Fruit fly (Drosophila melanogaster): ENCODE data around the gene sturkopf.

Gene sturkopf

DNA sequence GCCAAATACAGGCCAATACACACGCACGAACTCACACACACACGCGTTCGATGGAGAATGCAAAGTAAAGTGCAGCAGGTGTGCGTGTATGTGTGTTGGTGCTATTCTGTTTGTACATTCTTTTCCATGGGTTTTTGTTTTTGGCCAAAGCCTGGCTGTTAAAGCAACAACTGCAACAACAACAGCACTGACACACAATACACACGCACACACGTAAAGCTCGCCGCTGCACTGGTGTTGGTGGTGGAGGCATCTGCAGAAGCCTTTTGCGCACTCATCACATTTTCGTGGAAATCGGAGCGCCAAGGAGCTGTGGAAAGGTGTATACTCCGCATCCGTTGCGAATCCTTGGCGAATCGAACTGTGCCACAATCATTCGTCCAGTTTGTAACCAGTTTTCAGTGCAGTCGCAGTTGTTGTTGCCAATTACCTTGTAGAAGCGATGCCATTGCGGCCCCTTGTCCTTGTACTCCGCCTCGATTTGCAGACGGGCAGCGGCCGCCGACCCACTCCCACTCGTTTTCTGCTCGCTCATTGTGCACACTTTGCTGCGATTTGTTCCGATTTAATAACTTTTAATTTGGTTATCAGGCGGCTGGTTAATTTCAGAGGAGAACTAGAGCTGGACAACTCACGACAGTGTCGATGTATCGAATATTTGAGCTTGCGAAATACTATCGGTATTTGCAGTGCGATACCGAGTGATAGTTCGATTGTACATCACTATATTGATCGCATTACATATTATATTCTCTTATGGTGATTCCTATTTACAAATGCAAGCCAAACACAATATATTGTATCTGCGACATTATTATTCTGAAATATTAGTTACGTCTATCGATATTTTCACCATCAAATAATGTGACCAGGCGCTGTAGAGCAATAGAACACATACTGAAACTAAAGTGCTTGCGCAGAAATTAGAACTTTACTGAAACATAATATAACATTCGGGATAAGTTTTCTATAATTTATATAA lies 37.1 kb upstream of the sturkopf start (continued):
- TF ChIP-seq unpg (GFP tag; optimal IDR thresholded peaks at IDR 0.05): no peak
- peak; percentile 17 for TF ChIP-seq Fer3 (tag; optimal IDR thresholded peaks at IDR 0.05)
- TF ChIP-seq CG9932 (GFP tag; IDR thresholded peaks at IDR 0.05): peak; percentile 81
- TF ChIP-seq inv (GFP tag; IDR thresholded peaks at IDR 0.05; ENCODE audit: partially characterized antibody): peak; percentile 99
- TF ChIP-seq nerfin-1 (tag; optimal IDR thresholded peaks at IDR 0.05): peak; percentile 15
- TF ChIP-seq CG17802 (tag; optimal IDR thresholded peaks at IDR 0.05): no peak
- peak; percentile 57 for TF ChIP-seq CG3847 (GFP tag; IDR thresholded peaks at IDR 0.05)
- peak; percentile 77 for TF ChIP-seq stwl (tag; optimal IDR thresholded peaks at IDR 0.05)
- peak; percentile 48 for TF ChIP-seq CG11504 (tag; optimal IDR thresholded peaks at IDR 0.05)
- TF ChIP-seq tna (GFP tag; IDR thresholded peaks at IDR 0.05; ENCODE audit: partially characterized antibody): peak; percentile 94
- peak; percentile 98 for TF ChIP-seq Bgb (GFP tag; IDR thresholded peaks at IDR 0.05; ENCODE audit: partially characterized antibody)
- TF ChIP-seq D19A (tag; optimal IDR thresholded peaks at IDR 0.05): peak; percentile 34
- TF ChIP-seq CG10267 (tag; optimal IDR thresholded peaks at IDR 0.05): peak; percentile 55
- TF ChIP-seq CG9797 (GFP tag; optimal IDR thresholded peaks at IDR 0.05): peak; percentile 49
- TF ChIP-seq btn (GFP tag; optimal IDR thresholded peaks at IDR 0.05): no peak
- TF ChIP-seq prd (optimal IDR thresholded peaks at IDR 0.05): no peak
- peak; percentile 37; the same call in 2 of the 3 replicates for TF ChIP-seq prd (GFP tag; IDR thresholded peaks at IDR 0.05)
- TF ChIP-seq danr (GFP tag; IDR thresholded peaks at IDR 0.05): no peak
- TF ChIP-seq scrt (GFP tag; optimal IDR thresholded peaks at IDR 0.05): peak; percentile 15
- peak; percentile 98 for TF ChIP-seq BEAF-32 (GFP tag; optimal IDR thresholded peaks at IDR 0.05)
- TF ChIP-seq hb (GFP tag; IDR thresholded peaks at IDR 0.05; ENCODE audit: partially characterized antibody): peak; percentile 98
- TF ChIP-seq zen (tag; optimal IDR thresholded peaks at IDR 0.05): peak; percentile 13
- TF ChIP-seq fu2 (GFP tag; optimal IDR thresholded peaks at IDR 0.05): no peak
- TF ChIP-seq CG1602 (GFP tag; optimal IDR thresholded peaks at IDR 0.05): peak; percentile 40
- TF ChIP-seq H2.0 (GFP tag; IDR thresholded peaks at IDR 0.05): 0 out of 2 replicates have a peak, but pooled peaks have one; percentile 12
- peak; percentile 30 for TF ChIP-seq sd (tag; optimal IDR thresholded peaks at IDR 0.05)
- TF ChIP-seq Dip2 (GFP tag; IDR thresholded peaks at IDR 0.05): no peak
- peak; percentile 49 for TF ChIP-seq Lhr (GFP tag; optimal IDR thresholded peaks at IDR 0.05)
- no peak for TF ChIP-seq p53 (GFP tag; optimal IDR thresholded peaks at IDR 0.05)
- TF ChIP-seq Meics (GFP tag; optimal IDR thresholded peaks at IDR 0.05): peak; percentile 41
- peak; percentile 44 for TF ChIP-seq mam (GFP tag; optimal IDR thresholded peaks at IDR 0.05)
- peak; percentile 13 for TF ChIP-seq fd96Cb (tag; optimal IDR thresholded peaks at IDR 0.05)
- peak in 1 of 2 experiments; percentile 94 for TF ChIP-seq insv (GFP tag; optimal IDR thresholded peaks at IDR 0.05)
- TF ChIP-seq CG5953 (GFP tag; IDR thresholded peaks at IDR 0.05): no peak
- TF ChIP-seq gce (GFP tag; IDR thresholded peaks at IDR 0.05): no peak
- TF ChIP-seq E2f2 (GFP tag; IDR thresholded peaks at IDR 0.05): peak; percentile 16; the same call in 1 of the 2 replicates
- TF ChIP-seq NC2α (GFP tag; optimal IDR thresholded peaks at IDR 0.05): no peak
- peak; percentile 57 for TF ChIP-seq CG17829 (tag; optimal IDR thresholded peaks at IDR 0.05)
- peak; percentile 40 for TF ChIP-seq jumu (GFP tag; optimal IDR thresholded peaks at IDR 0.05)
- peak; percentile 38 for TF ChIP-seq zfh2 (GFP tag; optimal IDR thresholded peaks at IDR 0.05)
- no peak for TF ChIP-seq wor (GFP tag; IDR thresholded peaks at IDR 0.05)
- peak; percentile 44 for TF ChIP-seq shn (GFP tag; optimal IDR thresholded peaks at IDR 0.05)
- peak; percentile 33 for TF ChIP-seq CG8944 (GFP tag; optimal IDR thresholded peaks at IDR 0.05)
- TF ChIP-seq CG18476 (GFP tag; optimal IDR thresholded peaks at IDR 0.05): no peak
- peak; percentile 4 for TF ChIP-seq cato (GFP tag; optimal IDR thresholded peaks at IDR 0.05; ENCODE audit: borderline replicate concordance)
- TF ChIP-seq CG11560 (tag; IDR thresholded peaks at IDR 0.05): peak; percentile 97
- peak; percentile 4 for TF ChIP-seq CG3281 (GFP tag; optimal IDR thresholded peaks at IDR 0.05)
- no peak for TF ChIP-seq exex (tag; optimal IDR thresholded peaks at IDR 0.05)

Data from whole organism, embryonic.